Worm (Caenorhabditis elegans) whole organism, L4/young adult: Measurements from ENCODE around the gene F26F2.11.

ENCODE experiments used
- W03F9.2 ChIP-seq: fragments of 150-350 bp; optimal IDR thresholded peaks from 2 replicates; lab custom pipeline; 2014; ENCODE audit warnings: missing biosample characterization, missing genetic modification characterization
- dao-5 ChIP-seq: sonication (generic microtip); optimal IDR thresholded peaks from 2 replicates; lab custom pipeline; 2016; ENCODE audit warnings: missing genotype, missing genetic modification characterization, moderate library complexity, missing compliant biosample characterization
- him-1 ChIP-seq: sonication (generic microtip); optimal IDR thresholded peaks from 2 replicates; lab custom pipeline; 2016; ENCODE audit warnings: missing genotype, missing genetic modification reagents, missing genetic modification characterization, missing compliant biosample characterization

- TF ChIP-seq W03F9.2 (tag; lab: Kevin White, UChicago) (no peak), him-1 (tag; lab: Kevin White, UChicago) (no peak), dao-5 (tag; lab: Kevin White, UChicago) (no peak)
Observed at ce11 chrV:20558270-20558669, 37.3 kb downstream of the F26F2.11 start, which contains the start of gene abf-4.
